Fruit fly (Drosophila melanogaster) whole organism, adult: Measurements from ENCODE around the gene Oatp33Eb.

Experiments used
- CG5204 ChIP-seq: fragments of 200-800 bp; sonication (Bioruptor generic); optimal IDR thresholded peaks from 2 replicates; lab custom pipeline; 2016; ENCODE audit warnings: missing biosample characterization, missing genetic modification characterization
- cic ChIP-seq: fragments of 200-800 bp; sonication (Bioruptor generic); optimal IDR thresholded peaks from 2 replicates; lab custom pipeline; 2017; ENCODE audit warnings: missing biosample characterization, mild to moderate bottlenecking, missing genetic modification characterization, moderate library complexity
- kay ChIP-seq: fragments of 200-800 bp; sonication (Bioruptor generic); peaks from one replicate; lab custom pipeline; 2016; ENCODE audit warnings: missing biosample characterization, missing genetic modification characterization, borderline replicate concordance

DNA sequence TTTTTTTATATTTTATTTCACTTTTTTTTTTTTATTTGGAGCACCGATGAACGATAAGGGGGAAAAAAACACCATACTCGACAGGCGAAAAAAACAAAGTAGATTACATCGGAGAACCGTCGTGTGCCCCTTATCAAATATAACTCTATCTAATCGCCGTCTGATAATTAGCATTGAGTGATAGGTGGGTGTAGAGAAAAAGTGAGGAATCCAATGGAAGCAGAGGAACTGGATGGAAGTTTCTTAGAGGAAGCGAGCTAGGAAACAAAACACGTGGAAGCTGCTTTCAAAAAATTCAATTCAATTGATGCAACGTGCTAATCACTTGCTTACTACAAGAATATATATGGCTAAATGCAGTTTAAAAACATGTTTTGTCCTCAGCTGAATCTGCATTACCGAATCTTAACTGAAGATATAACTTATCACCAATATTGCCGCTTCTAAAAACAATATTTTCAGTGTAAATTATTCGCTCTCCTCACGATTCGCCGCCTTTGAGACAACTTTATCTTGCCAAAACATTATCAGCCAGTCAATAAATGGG, 45.6 kb downstream of the Oatp33Eb start:
- TF ChIP-seq CG5204 (GFP tag; lab: Kevin White, UChicago) = peak; percentile 28
- peak; percentile 59 for TF ChIP-seq cic (GFP tag; lab: Kevin White, UChicago)
- peak; percentile 57 for TF ChIP-seq kay
